Fruit fly (Drosophila melanogaster): ENCODE measurements around the gene Pdhb.

- TF ChIP-seq CTCF (optimal IDR thresholded peaks at IDR 0.05): no peak
- TF ChIP-seq CG8478 (optimal IDR thresholded peaks at IDR 0.05): no peak
Observed at dm6 chr3R:29096009-29096443, 16.8 kb upstream of the Pdhb start.
